Worm (Caenorhabditis elegans): ENCODE results near the gene srh-279.

The srh-279 gene

ce11 chrV:16211713-16212112, 19.5 kb downstream of the srh-279 start:
- TF ChIP-seq tbx-11 (GFP tag; IDR thresholded peaks at IDR 0.05) (no peak), ama-1 (optimal IDR thresholded peaks at IDR 0.05) (no peak), tra-4 (tag; optimal IDR thresholded peaks at IDR 0.05) (no peak), ceh-36 (tag; optimal IDR thresholded peaks at IDR 0.05) (no peak), pes-1 (GFP tag; IDR thresholded peaks at IDR 0.05) (no peak), hmbx-1 (tag; optimal IDR thresholded peaks at IDR 0.05) (no peak), flt-1 (GFP tag; IDR thresholded peaks at IDR 0.05) (no peak), ets-7 (tag; optimal IDR thresholded peaks at IDR 0.05) (no peak)

DNA sequence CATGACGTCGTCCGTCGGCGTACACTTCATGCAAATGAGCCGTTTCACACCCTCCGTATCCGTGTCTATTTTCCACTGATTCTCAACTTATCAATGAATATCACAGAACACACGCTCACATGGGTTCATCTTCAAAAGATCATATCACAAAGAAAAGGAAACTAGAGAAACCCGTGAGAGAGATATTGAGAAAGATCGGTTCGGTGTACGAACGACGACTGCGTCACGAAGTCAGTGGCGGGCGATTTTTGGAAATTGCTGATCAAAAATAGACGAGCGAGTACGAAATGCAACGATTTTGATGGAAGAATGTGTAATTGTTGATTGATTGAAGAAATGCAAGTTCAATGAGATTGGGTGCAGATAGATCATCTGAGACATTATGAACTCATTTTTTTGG, 21.1 kb downstream of the srh-279 start:
- TF ChIP-seq ceh-36 (tag; optimal IDR thresholded peaks at IDR 0.05) (no peak), aly-1 (tag; optimal IDR thresholded peaks at IDR 0.05) (no peak), tbx-11 (GFP tag; IDR thresholded peaks at IDR 0.05) (no peak), hmg-4 (GFP tag; optimal IDR thresholded peaks at IDR 0.05) (no peak), B0310.2 (tag; optimal IDR thresholded peaks at IDR 0.05) (no peak), tbx-37 (GFP tag; conservative IDR thresholded peaks at IDR 0.05) (no peak), ets-7 (tag; optimal IDR thresholded peaks at IDR 0.05) (no peak), hnd-1 (tag; optimal IDR thresholded peaks at IDR 0.05) (no peak), ama-1 (optimal IDR thresholded peaks at IDR 0.05) (no peak), F13C5.2 (tag; optimal IDR thresholded peaks at IDR 0.05) (no peak), hmbx-1 (tag; optimal IDR thresholded peaks at IDR 0.05) (no peak), ceh-13 (GFP tag; optimal IDR thresholded peaks at IDR 0.05) (no peak), scrt-1 (GFP tag; IDR thresholded peaks at IDR 0.05) (no peak), tra-4 (tag; optimal IDR thresholded peaks at IDR 0.05) (no peak), sea-1 (GFP tag; conservative IDR thresholded peaks at IDR 0.05) (no peak), flt-1 (GFP tag; IDR thresholded peaks at IDR 0.05) (no peak), pes-1 (GFP tag; IDR thresholded peaks at IDR 0.05) (no peak)

DNA sequence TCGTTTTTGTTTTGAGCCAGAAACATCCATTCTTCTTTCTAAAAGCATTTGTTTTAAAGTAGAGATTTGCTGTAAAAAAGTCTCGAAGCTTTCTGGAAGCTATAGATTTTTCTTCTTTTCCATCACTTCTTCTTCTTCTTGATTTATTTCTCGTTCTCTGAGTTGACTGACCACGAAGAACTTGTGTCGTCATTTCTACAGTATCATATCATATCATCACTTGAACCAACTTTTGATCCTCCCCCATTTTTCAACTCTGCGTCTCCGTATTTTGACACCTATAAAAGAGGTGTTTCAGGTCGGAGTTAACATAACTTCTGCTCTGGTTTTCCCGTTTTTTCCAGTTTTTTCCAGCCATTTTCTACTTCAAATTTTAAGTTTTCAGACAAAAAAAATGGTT, 22.3 kb downstream of the srh-279 start, which contains the start of gene F11A5.9:
TSS of gene F11A5.9 (plus strand) at position 386 of the 400 bp plus-strand sequence.
- TF ChIP-seq tbx-11 (GFP tag; IDR thresholded peaks at IDR 0.05): no peak
- no peak for TF ChIP-seq flt-1 (GFP tag; IDR thresholded peaks at IDR 0.05)
- TF ChIP-seq ets-7 (tag; optimal IDR thresholded peaks at IDR 0.05): no peak
- no peak for TF ChIP-seq sea-1 (GFP tag; conservative IDR thresholded peaks at IDR 0.05)
- TF ChIP-seq aly-1 (tag; optimal IDR thresholded peaks at IDR 0.05): no peak
- no peak for TF ChIP-seq tra-4 (tag; optimal IDR thresholded peaks at IDR 0.05)
- TF ChIP-seq ceh-13 (GFP tag; optimal IDR thresholded peaks at IDR 0.05): no peak
- no peak for TF ChIP-seq B0310.2 (tag; optimal IDR thresholded peaks at IDR 0.05)
- no peak for TF ChIP-seq hmbx-1 (tag; optimal IDR thresholded peaks at IDR 0.05)
- TF ChIP-seq pes-1 (GFP tag; IDR thresholded peaks at IDR 0.05): no peak
- no peak for TF ChIP-seq ceh-36 (tag; optimal IDR thresholded peaks at IDR 0.05)
- no peak for TF ChIP-seq F13C5.2 (tag; optimal IDR thresholded peaks at IDR 0.05)
- no peak for TF ChIP-seq tbx-37 (GFP tag; conservative IDR thresholded peaks at IDR 0.05)
- TF ChIP-seq scrt-1 (GFP tag; IDR thresholded peaks at IDR 0.05): no peak
- TF ChIP-seq hmg-4 (GFP tag; optimal IDR thresholded peaks at IDR 0.05): no peak
- no peak for TF ChIP-seq hnd-1 (tag; optimal IDR thresholded peaks at IDR 0.05)
- no peak for TF ChIP-seq ama-1 (optimal IDR thresholded peaks at IDR 0.05)

ce11 chrV:16218522-16218921, 26.3 kb downstream of the srh-279 start, which contains the start of gene F11A5.15:
F11A5.15 (minus strand) TSS chrV:16218622.
- TF ChIP-seq ceh-13 (GFP tag; optimal IDR thresholded peaks at IDR 0.05) (no peak), hmg-4 (GFP tag; optimal IDR thresholded peaks at IDR 0.05) (no peak), B0310.2 (tag; optimal IDR thresholded peaks at IDR 0.05) (no peak), F13C5.2 (tag; optimal IDR thresholded peaks at IDR 0.05) (no peak), ets-7 (tag; optimal IDR thresholded peaks at IDR 0.05) (no peak), tra-4 (tag; optimal IDR thresholded peaks at IDR 0.05) (no peak), tbx-37 (GFP tag; conservative IDR thresholded peaks at IDR 0.05) (no peak), flt-1 (GFP tag; IDR thresholded peaks at IDR 0.05) (no peak), tbx-11 (GFP tag; IDR thresholded peaks at IDR 0.05) (no peak), pes-1 (GFP tag; IDR thresholded peaks at IDR 0.05) (no peak), scrt-1 (GFP tag; IDR thresholded peaks at IDR 0.05) (no peak), hmbx-1 (tag; optimal IDR thresholded peaks at IDR 0.05) (no peak), ceh-36 (tag; optimal IDR thresholded peaks at IDR 0.05) (no peak), aly-1 (tag; optimal IDR thresholded peaks at IDR 0.05) (no peak), sea-1 (GFP tag; conservative IDR thresholded peaks at IDR 0.05) (no peak), hnd-1 (tag; optimal IDR thresholded peaks at IDR 0.05) (no peak), ama-1 (optimal IDR thresholded peaks at IDR 0.05) (no peak)

DNA sequence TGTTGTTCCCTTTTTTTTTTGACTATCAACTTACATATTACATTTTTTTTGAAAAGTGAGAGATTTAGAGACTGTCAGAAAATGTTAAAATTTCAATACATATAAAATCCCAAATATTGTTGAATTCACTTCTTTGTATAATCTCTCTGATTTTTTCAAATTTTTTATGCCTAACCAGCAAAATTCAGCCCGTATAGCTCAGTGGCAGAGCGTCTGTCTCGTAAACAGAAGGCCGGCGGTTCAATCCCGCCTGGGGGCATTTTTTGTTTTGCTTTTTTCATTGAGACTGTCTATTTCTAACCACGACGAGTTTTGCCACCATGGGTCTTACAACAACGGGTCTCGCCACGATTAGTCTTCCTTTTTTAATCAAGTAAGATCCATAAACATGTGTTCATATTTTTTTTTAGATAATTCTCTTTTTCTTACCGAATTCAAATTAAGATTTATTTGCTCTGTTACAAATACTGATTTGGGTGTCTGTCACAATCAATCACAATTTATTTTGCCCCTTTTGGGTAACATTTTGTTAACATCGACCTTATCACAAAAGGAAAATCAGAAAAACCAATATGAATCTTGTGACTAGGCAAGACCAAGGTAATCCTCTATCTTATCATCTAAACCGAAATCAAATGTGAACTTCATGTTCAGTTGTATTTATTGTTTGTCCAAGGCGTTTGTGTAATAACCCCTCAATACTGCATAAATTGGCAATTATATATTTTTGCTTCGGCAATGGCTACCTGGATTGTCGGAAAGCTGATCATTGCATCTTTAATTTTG, 27.0 kb downstream of the srh-279 start, which contains the start of gene glc-1:
TSS of gene glc-1 (plus strand) at position 663 of the 786 bp plus-strand sequence.
- TF ChIP-seq hmbx-1 (tag; optimal IDR thresholded peaks at IDR 0.05): no peak
- no peak for TF ChIP-seq sea-1 (GFP tag; conservative IDR thresholded peaks at IDR 0.05)
- TF ChIP-seq ets-7 (tag; optimal IDR thresholded peaks at IDR 0.05): no peak
- TF ChIP-seq flt-1 (GFP tag; IDR thresholded peaks at IDR 0.05): no peak
- no peak for TF ChIP-seq tbx-11 (GFP tag; IDR thresholded peaks at IDR 0.05)
- TF ChIP-seq hnd-1 (tag; optimal IDR thresholded peaks at IDR 0.05): no peak
- no peak for TF ChIP-seq hmg-4 (GFP tag; optimal IDR thresholded peaks at IDR 0.05)
- no peak for TF ChIP-seq ama-1 (optimal IDR thresholded peaks at IDR 0.05)
- TF ChIP-seq tra-4 (tag; optimal IDR thresholded peaks at IDR 0.05): no peak

- TF ChIP-seq scrt-1 (GFP tag; IDR thresholded peaks at IDR 0.05) (no peak), F13C5.2 (tag; optimal IDR thresholded peaks at IDR 0.05) (no peak), B0310.2 (tag; optimal IDR thresholded peaks at IDR 0.05) (no peak), hnd-1 (tag; optimal IDR thresholded peaks at IDR 0.05) (no peak), tra-4 (tag; optimal IDR thresholded peaks at IDR 0.05) (no peak), sea-1 (GFP tag; conservative IDR thresholded peaks at IDR 0.05) (no peak), ceh-36 (tag; optimal IDR thresholded peaks at IDR 0.05) (no peak), hmg-4 (GFP tag; optimal IDR thresholded peaks at IDR 0.05) (no peak), pes-1 (GFP tag; IDR thresholded peaks at IDR 0.05) (no peak), hmbx-1 (tag; optimal IDR thresholded peaks at IDR 0.05) (no peak), ceh-13 (GFP tag; optimal IDR thresholded peaks at IDR 0.05) (no peak), flt-1 (GFP tag; IDR thresholded peaks at IDR 0.05) (no peak)
These were observed 27.8 kb downstream of the srh-279 start for ce11 chrV:16220020-16220419.

ce11 chrV:16224027-16224426, 31.8 kb downstream of the srh-279 start, which contains the start of gene stdh-2:
stdh-2 (plus strand) TSS chrV:16224327.
- TF ChIP-seq hmbx-1 (tag; optimal IDR thresholded peaks at IDR 0.05) (no peak), hnd-1 (tag; optimal IDR thresholded peaks at IDR 0.05) (no peak), hmg-4 (GFP tag; optimal IDR thresholded peaks at IDR 0.05) (no peak), sea-1 (GFP tag; conservative IDR thresholded peaks at IDR 0.05) (no peak), ets-7 (tag; optimal IDR thresholded peaks at IDR 0.05) (no peak), pes-1 (GFP tag; IDR thresholded peaks at IDR 0.05) (no peak), flt-1 (GFP tag; IDR thresholded peaks at IDR 0.05) (no peak), aly-1 (tag; optimal IDR thresholded peaks at IDR 0.05) (no peak), ceh-36 (tag; optimal IDR thresholded peaks at IDR 0.05) (no peak), tbx-37 (GFP tag; conservative IDR thresholded peaks at IDR 0.05) (no peak), scrt-1 (GFP tag; IDR thresholded peaks at IDR 0.05) (no peak), ama-1 (optimal IDR thresholded peaks at IDR 0.05) (no peak), tra-4 (tag; optimal IDR thresholded peaks at IDR 0.05) (no peak), ceh-13 (GFP tag; optimal IDR thresholded peaks at IDR 0.05) (no peak), B0310.2 (tag; optimal IDR thresholded peaks at IDR 0.05) (no peak), tbx-11 (GFP tag; IDR thresholded peaks at IDR 0.05) (no peak), F13C5.2 (tag; optimal IDR thresholded peaks at IDR 0.05) (no peak)

Measured in whole organism, early embryonic.